Fruit fly (Drosophila melanogaster) whole organism, adult: ENCODE measurements around the gene Pka-C2.

ENCODE experiments used
- CG11617 ChIP-seq: fragments of 200-800 bp; sonication (Bioruptor generic); optimal IDR thresholded peaks from 2 replicates; lab custom pipeline; 2017; ENCODE audit warnings: mild to moderate bottlenecking, missing biosample characterization, missing genetic modification reagents, missing genetic modification characterization
- CG12768 ChIP-seq: fragments of 200-800 bp; sonication (Bioruptor generic); optimal IDR thresholded peaks from 2 replicates; lab custom pipeline; 2017; ENCODE audit warnings: missing biosample characterization, missing genetic modification characterization, mild to moderate bottlenecking, moderate library complexity, missing genetic modification reagents
- CG14711 ChIP-seq: fragments of 200-800 bp; sonication (Bioruptor generic); optimal IDR thresholded peaks from 2 replicates; lab custom pipeline; 2018; ENCODE audit warnings: missing biosample characterization, mild to moderate bottlenecking, missing genetic modification characterization, moderate library complexity
- CG1620 ChIP-seq: fragments of 200-800 bp; sonication (Bioruptor generic); optimal IDR thresholded peaks from 2 replicates; lab custom pipeline; 2016; ENCODE audit warnings: missing biosample characterization, missing genetic modification characterization
- CG33017 ChIP-seq: fragments of 200-800 bp; sonication (Bioruptor generic); optimal IDR thresholded peaks from 2 replicates; lab custom pipeline; 2018; ENCODE audit warnings: missing biosample characterization, mild to moderate bottlenecking, missing genetic modification characterization, moderate library complexity
- CG5204 ChIP-seq: fragments of 200-800 bp; sonication (Bioruptor generic); optimal IDR thresholded peaks from 2 replicates; lab custom pipeline; 2016; ENCODE audit warnings: missing biosample characterization, missing genetic modification characterization
- CG7045 ChIP-seq: fragments of 200-800 bp; sonication (Bioruptor generic); optimal IDR thresholded peaks from 2 replicates; lab custom pipeline; 2017; ENCODE audit warnings: missing biosample characterization, mild to moderate bottlenecking, missing genetic modification characterization
- CG7101 ChIP-seq: fragments of 200-800 bp; sonication (Bioruptor generic); optimal IDR thresholded peaks from 2 replicates; lab custom pipeline; 2018; ENCODE audit warnings: missing biosample characterization, mild to moderate bottlenecking, missing genetic modification characterization, moderate library complexity
- Clk ChIP-seq: fragments of 200-800 bp; sonication (Bioruptor generic); optimal IDR thresholded peaks from 2 replicates; lab custom pipeline; 2017; ENCODE audit warnings: missing biosample characterization, missing genetic modification characterization
- Crg-1 ChIP-seq: fragments of 200-800 bp; sonication (Bioruptor generic); optimal IDR thresholded peaks from 2 replicates; lab custom pipeline; 2016; ENCODE audit warnings: missing biosample characterization, missing genetic modification characterization
- Hr96 ChIP-seq: fragments of 200-800 bp; sonication (Bioruptor generic); optimal IDR thresholded peaks from 2 replicates; lab custom pipeline; 2016; ENCODE audit warnings: missing biosample characterization, missing genetic modification characterization
- Mnt ChIP-seq: fragments of 200-800 bp; sonication (Bioruptor generic); optimal IDR thresholded peaks from 2 replicates; lab custom pipeline; 2016; ENCODE audit warnings: missing biosample characterization, mild to moderate bottlenecking, missing genetic modification characterization
- bab1 ChIP-seq: fragments of 200-800 bp; sonication (Bioruptor generic); optimal IDR thresholded peaks from 3 replicates; lab custom pipeline; 2019; ENCODE audit warnings: missing biosample characterization, mild to moderate bottlenecking, missing genetic modification characterization, moderate library complexity
- cic ChIP-seq: fragments of 200-800 bp; sonication (Bioruptor generic); optimal IDR thresholded peaks from 2 replicates; lab custom pipeline; 2017; ENCODE audit warnings: missing biosample characterization, mild to moderate bottlenecking, missing genetic modification characterization, moderate library complexity
- cnc ChIP-seq, 2 experiments: fragments of >200 bp; optimal IDR thresholded peaks; 2 replicates each; lab custom pipeline; 2017
- kay ChIP-seq: fragments of 200-800 bp; sonication (Bioruptor generic); peaks from one replicate; lab custom pipeline; 2016; ENCODE audit warnings: missing biosample characterization, missing genetic modification characterization, borderline replicate concordance
- ovo ChIP-seq: fragments of 200-800 bp; sonication (Bioruptor generic); optimal IDR thresholded peaks from 2 replicates; lab custom pipeline; 2016; ENCODE audit warnings: missing biosample characterization, missing genetic modification characterization
- pad ChIP-seq: fragments of 200-800 bp; sonication (Bioruptor generic); optimal IDR thresholded peaks from 3 replicates; lab custom pipeline; 2017; ENCODE audit warnings: missing biosample characterization, missing genetic modification characterization, mild to moderate bottlenecking, moderate library complexity, missing genetic modification reagents
- tj ChIP-seq: fragments of 200-800 bp; sonication (Bioruptor generic); optimal IDR thresholded peaks from 3 replicates; lab custom pipeline; 2017; ENCODE audit warnings: missing biosample characterization, mild to moderate bottlenecking, missing genetic modification characterization, moderate library complexity
- toe ChIP-seq: fragments of 200-800 bp; sonication (Bioruptor generic); optimal IDR thresholded peaks from 2 replicates; lab custom pipeline; 2016; ENCODE audit warnings: missing biosample characterization, missing genetic modification characterization

Pka-C2 gene

dm6 chr3R:30697038-30697437 lies at the start of gene Pka-C2:
Pka-C2 (minus strand) TSS chr3R:30697138.
- TF ChIP-seq Crg-1 (GFP tag; lab: Kevin White, UChicago) (no peak), Hr96 (GFP tag; lab: Kevin White, UChicago) (no peak), cnc (optimal IDR thresholded peaks at IDR 0.05; lab: Kevin White, UChicago) (no peak), CG1620 (no peak), toe (GFP tag; lab: Kevin White, UChicago) (no peak), CG5204 (GFP tag; lab: Kevin White, UChicago) (no peak), CG7045 (GFP tag; lab: Kevin White, UChicago) (no peak), tj (no peak), Clk (GFP tag; lab: Kevin White, UChicago) (no peak), CG7101 (tag; lab: Kevin White, UChicago) (no peak), CG11617 (no peak)

DNA sequence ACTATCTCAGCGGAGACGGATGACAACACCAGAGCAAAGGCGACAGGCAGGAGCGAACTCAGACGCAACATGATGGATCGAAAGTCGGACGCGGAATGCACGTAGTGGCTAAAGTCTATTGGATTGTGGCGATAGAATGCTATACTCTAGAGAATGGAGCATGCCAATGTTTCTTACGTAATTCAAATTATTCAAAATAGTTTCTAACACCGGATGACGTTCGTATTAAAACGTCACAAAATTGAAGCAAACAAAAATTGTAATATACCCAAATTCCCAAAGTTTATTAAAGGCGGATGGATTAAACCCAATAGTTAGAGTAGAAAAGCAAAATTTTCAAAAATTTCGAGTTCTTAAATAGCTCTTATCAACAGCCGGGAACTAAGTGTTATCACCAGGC lies 49.3 kb upstream of the Pka-C2 start, which contains the start of gene Npc2h:
TSS of gene Npc2h (minus strand) at position 101 of the 400 bp plus-strand sequence.
- TF ChIP-seq Hr96 (GFP tag; lab: Kevin White, UChicago) (no peak), bab1 (GFP tag; lab: Kevin White, UChicago) (no peak), cic (no peak), CG33017 (tag; lab: Kevin White, UChicago) (no peak), kay (GFP tag; lab: Kevin White, UChicago) (peak; percentile 15), CG7045 (GFP tag; lab: Kevin White, UChicago) (no peak), Mnt (GFP tag; lab: Kevin White, UChicago) (no peak), cnc (optimal IDR thresholded peaks at IDR 0.05; lab: Kevin White, UChicago) (no peak)

DNA sequence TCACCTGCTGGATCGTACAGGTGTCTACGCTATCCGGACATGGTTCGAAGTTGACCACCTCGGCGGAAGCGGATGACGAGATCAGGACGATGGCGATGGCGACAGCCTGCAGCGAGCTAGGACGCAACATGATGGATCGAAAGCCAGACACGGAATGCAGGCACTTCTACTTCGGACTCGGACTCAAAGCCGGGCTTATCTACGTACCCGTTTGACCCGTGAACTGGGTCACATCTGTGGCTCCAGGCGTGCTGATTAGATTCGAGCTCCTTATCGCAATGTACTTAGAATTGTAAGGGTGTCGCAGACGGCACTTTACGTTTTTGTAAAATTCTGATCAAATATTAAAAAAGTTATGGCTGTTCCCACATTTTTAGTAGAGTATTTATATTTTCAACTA lies 48.2 kb upstream of the Pka-C2 start, which contains the start of gene Npc2g:
TSS of gene Npc2g (minus strand) at position 160 of the 400 bp plus-strand sequence.
- no peak for TF ChIP-seq CG11617
- TF ChIP-seq CG7101 (tag; lab: Kevin White, UChicago) = peak; percentile 3

DNA sequence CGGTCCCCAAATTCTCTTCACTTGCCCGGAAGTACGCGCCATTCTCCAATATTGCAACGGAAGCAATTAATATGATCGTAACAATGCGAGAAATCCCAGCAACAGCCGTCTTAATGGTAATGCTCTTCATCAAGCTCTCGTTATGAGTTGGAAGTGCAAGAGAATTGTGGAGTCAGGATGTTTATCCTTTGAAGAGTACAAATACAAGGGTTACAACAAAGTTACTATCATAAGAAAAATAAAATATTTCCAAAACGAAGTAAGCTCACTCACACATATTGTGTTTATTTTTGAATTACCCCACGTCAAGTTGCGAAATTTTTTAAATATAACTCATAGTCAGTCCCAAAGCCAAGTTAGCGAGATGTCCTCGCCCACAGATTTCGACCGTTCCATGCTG lies 45.6 kb upstream of the Pka-C2 start, which contains the start of gene CG15543:
TSS of gene CG15543 (plus strand) at position 301 of the 400 bp plus-strand sequence.
- TF ChIP-seq CG7045 (GFP tag; lab: Kevin White, UChicago) = no peak
- no peak for TF ChIP-seq cnc (optimal IDR thresholded peaks at IDR 0.05; lab: Kevin White, UChicago)
- TF ChIP-seq ovo (GFP tag; lab: Kevin White, UChicago) = no peak

dm6 chr3R:30741371-30741770 lies 44.4 kb upstream of the Pka-C2 start:
- TF ChIP-seq cnc (optimal IDR thresholded peaks at IDR 0.05; lab: Kevin White, UChicago) = no peak
- no peak for TF ChIP-seq Crg-1 (GFP tag; lab: Kevin White, UChicago)
- no peak for TF ChIP-seq CG7101 (tag; lab: Kevin White, UChicago)
- TF ChIP-seq tj = no peak
- TF ChIP-seq ovo (GFP tag; lab: Kevin White, UChicago) = no peak

dm6 chr3R:30735047-30735446 lies 38.1 kb upstream of the Pka-C2 start:
- TF ChIP-seq bab1 (GFP tag; lab: Kevin White, UChicago) (no peak), CG7101 (tag; lab: Kevin White, UChicago) (no peak), CG14711 (no peak), CG12768 (GFP tag; lab: Kevin White, UChicago) (no peak), toe (GFP tag; lab: Kevin White, UChicago) (no peak), CG11617 (no peak), cnc (optimal IDR thresholded peaks at IDR 0.05; lab: Kevin White, UChicago) (no peak), Crg-1 (GFP tag; lab: Kevin White, UChicago) (no peak), kay (GFP tag; lab: Kevin White, UChicago) (no peak), CG1620 (no peak), Clk (GFP tag; lab: Kevin White, UChicago) (no peak), cic (no peak), tj (no peak), CG5204 (GFP tag; lab: Kevin White, UChicago) (no peak), CG33017 (tag; lab: Kevin White, UChicago) (no peak), Mnt (GFP tag; lab: Kevin White, UChicago) (no peak), ovo (GFP tag; lab: Kevin White, UChicago) (no peak)

- no peak for TF ChIP-seq CG33017 (tag; lab: Kevin White, UChicago)
- no peak for TF ChIP-seq toe (GFP tag; lab: Kevin White, UChicago)
- no peak for TF ChIP-seq CG7101 (tag; lab: Kevin White, UChicago)
- no peak for TF ChIP-seq cic
- no peak for TF ChIP-seq pad (GFP tag; lab: Kevin White, UChicago)
- TF ChIP-seq CG14711 = no peak
Measured at dm6 chr3R:30734576-30734975, 37.6 kb upstream of the Pka-C2 start.

DNA sequence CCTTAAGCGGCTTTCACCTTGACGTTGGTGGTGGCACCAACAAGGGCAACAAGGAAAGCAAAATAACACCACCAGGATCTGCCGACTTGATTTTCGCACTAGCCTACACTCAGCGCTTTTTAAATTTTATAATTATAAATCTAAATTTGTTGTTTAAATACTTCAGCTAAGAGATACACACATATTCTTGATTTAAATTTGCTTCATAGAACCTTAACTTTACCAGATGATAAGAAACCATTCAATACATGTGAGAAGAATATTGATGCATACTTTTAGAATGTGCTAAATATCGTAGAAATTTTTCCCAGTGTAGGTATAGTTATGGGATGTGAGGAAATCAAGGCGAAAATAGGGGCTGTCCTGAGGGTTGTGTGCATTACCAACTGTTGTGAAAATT lies 36.1 kb upstream of the Pka-C2 start:
- no peak for TF ChIP-seq Clk (GFP tag; lab: Kevin White, UChicago)
- no peak for TF ChIP-seq cic
- no peak for TF ChIP-seq Mnt (GFP tag; lab: Kevin White, UChicago)
- no peak for TF ChIP-seq CG5204 (GFP tag; lab: Kevin White, UChicago)
- TF ChIP-seq toe (GFP tag; lab: Kevin White, UChicago) = no peak
- no peak for TF ChIP-seq CG7045 (GFP tag; lab: Kevin White, UChicago)
- TF ChIP-seq Crg-1 (GFP tag; lab: Kevin White, UChicago) = no peak
- TF ChIP-seq Hr96 (GFP tag; lab: Kevin White, UChicago) = no peak
- no peak for TF ChIP-seq bab1 (GFP tag; lab: Kevin White, UChicago)
- no peak for TF ChIP-seq CG11617
- TF ChIP-seq pad (GFP tag; lab: Kevin White, UChicago) = no peak
- no peak for TF ChIP-seq CG14711
